Fruit fly (Drosophila melanogaster) whole organism, wandering third instar larva: ENCODE results near the gene Sgs8.

ENCODE experiments used
- Abd-B ChIP-seq: fragments of >200 bp; optimal IDR thresholded peaks from 2 replicates; lab custom pipeline; 2017; ENCODE audit warnings: missing biosample characterization, missing genetic modification characterization
- CG9705 ChIP-seq: fragments of 200-800 bp; sonication (Bioruptor generic); optimal IDR thresholded peaks from 2 replicates; lab custom pipeline; 2018; ENCODE audit warnings: missing biosample characterization, mild to moderate bottlenecking, missing genetic modification characterization
- CrebA ChIP-seq: fragments of 200-800 bp; sonication (Bioruptor generic); optimal IDR thresholded peaks from 2 replicates; lab custom pipeline; 2016; ENCODE audit warnings: missing biosample characterization, mild to moderate bottlenecking, missing genetic modification characterization, borderline replicate concordance
- Dfd ChIP-seq: fragments of >200 bp; optimal IDR thresholded peaks from 2 replicates; lab custom pipeline; 2017; ENCODE audit warnings: missing biosample characterization, missing genetic modification characterization
- Dif ChIP-seq: fragments of 200-275, 200-300 bp; sonication (Bioruptor generic); optimal IDR thresholded peaks from 2 replicates; lab custom pipeline; 2018; ENCODE audit warnings: missing biosample characterization, missing genetic modification characterization; ENCODE audit not compliant: partially characterized antibody
- GATAd ChIP-seq: sonication (Bioruptor generic); optimal IDR thresholded peaks from 2 replicates; lab custom pipeline; 2016; ENCODE audit warnings: missing biosample characterization, missing genetic modification characterization
- HLH106 ChIP-seq: fragments of 200-800 bp; optimal IDR thresholded peaks from 3 replicates; lab custom pipeline; 2019; ENCODE audit warnings: missing biosample characterization, mild to moderate bottlenecking, missing genetic modification characterization, moderate library complexity
- Hnf4 ChIP-seq: fragments of 200-800 bp; sonication (Bioruptor generic); optimal IDR thresholded peaks from 2 replicates; lab custom pipeline; 2016; ENCODE audit warnings: missing biosample characterization, mild to moderate bottlenecking, missing genetic modification characterization
- Hr78 ChIP-seq: fragments of >200 bp; optimal IDR thresholded peaks from 2 replicates; lab custom pipeline; 2017; ENCODE audit warnings: missing biosample characterization, missing genetic modification characterization
- Hr83 ChIP-seq: fragments of 200-300 bp; sonication (Bioruptor generic); optimal IDR thresholded peaks from 2 replicates; lab custom pipeline; 2016; ENCODE audit warnings: missing biosample characterization, mild to moderate bottlenecking, missing genetic modification characterization, moderate library complexity; ENCODE audit not compliant: poor library complexity, severe bottlenecking
- Jra ChIP-seq: sonication (Bioruptor generic); optimal IDR thresholded peaks from 2 replicates; lab custom pipeline; 2016; ENCODE audit warnings: missing biosample characterization, missing genetic modification characterization
- Myc ChIP-seq: fragments of >200 bp; optimal IDR thresholded peaks from 2 replicates; lab custom pipeline; 2017
- N ChIP-seq: fragments of >200 bp; optimal IDR thresholded peaks from 2 replicates; lab custom pipeline; 2018; ENCODE audit warnings: missing biosample characterization, missing external identifiers, missing genetic modification characterization
- OdsH ChIP-seq: fragments of 200-800 bp; sonication (Bioruptor generic); optimal IDR thresholded peaks from 2 replicates; lab custom pipeline; 2016; ENCODE audit warnings: missing biosample characterization, mild to moderate bottlenecking, missing genetic modification characterization
- Rel ChIP-seq, 2 experiments: fragments of 200-800 bp; sonication (Bioruptor generic) in 1 of 2; optimal IDR thresholded peaks; 2 replicates in 1 of 2; 3 replicates in 1 of 2; lab custom pipeline; 2016 to 2019; ENCODE audit warnings: mild to moderate bottlenecking in 2 of 2, missing biosample characterization in 2 of 2, missing genetic modification characterization in 2 of 2, moderate library complexity in 1 of 2
- Sp1 ChIP-seq: fragments of 200-800 bp; sonication (Bioruptor generic); optimal IDR thresholded peaks from 3 replicates; lab custom pipeline; 2019; ENCODE audit warnings: missing biosample characterization, mild to moderate bottlenecking, missing genetic modification characterization, moderate library complexity
- Vsx2 ChIP-seq: fragments of 200-300, 225-300 bp; sonication (Bioruptor generic); optimal IDR thresholded peaks from 2 replicates; lab custom pipeline; 2018; ENCODE audit warnings: missing biosample characterization, missing genetic modification characterization; ENCODE audit not compliant: partially characterized antibody
- brk ChIP-seq: fragments of 200-800 bp; sonication (Bioruptor generic); optimal IDR thresholded peaks from 2 replicates; lab custom pipeline; 2016; ENCODE audit warnings: missing biosample characterization, mild to moderate bottlenecking, missing genetic modification characterization
- dl ChIP-seq, 2 experiments: fragments of 175-275, 200-275 bp in 1 of 2; fragments of 200-275 bp in 1 of 2; sonication (Bioruptor generic); optimal IDR thresholded peaks; lab custom pipeline; 2018; ENCODE audit warnings: mild to moderate bottlenecking in 2 of 2, missing biosample characterization in 2 of 2, missing genetic modification characterization in 2 of 2, moderate library complexity in 2 of 2; ENCODE audit not compliant: partially characterized antibody in 2 of 2, insufficient read depth in 1 of 2
- dmrt93B ChIP-seq: fragments of 200-800 bp; sonication (Bioruptor generic); optimal IDR thresholded peaks from 2 replicates; lab custom pipeline; 2018; ENCODE audit warnings: missing biosample characterization, mild to moderate bottlenecking, missing genetic modification characterization
- dsf ChIP-seq: sonication (Bioruptor generic); optimal IDR thresholded peaks from 2 replicates; lab custom pipeline; 2016; ENCODE audit warnings: missing biosample characterization, missing genetic modification characterization, borderline replicate concordance
- ey ChIP-seq: fragments of 200-800 bp; sonication (Bioruptor generic); optimal IDR thresholded peaks from 2 replicates; lab custom pipeline; 2016; ENCODE audit warnings: missing biosample characterization, missing genetic modification characterization
- foxo ChIP-seq, 2 experiments: fragments of 200-800 bp; sonication (Bioruptor generic); optimal IDR thresholded peaks; 2 replicates in 1 of 2; 3 replicates in 1 of 2; lab custom pipeline; 2016 to 2017; ENCODE audit warnings: missing biosample characterization in 2 of 2, missing genetic modification characterization in 2 of 2
- fru ChIP-seq: fragments of 200-800 bp; sonication (Bioruptor generic); optimal IDR thresholded peaks from 3 replicates; lab custom pipeline; 2016; ENCODE audit warnings: missing biosample characterization, mild to moderate bottlenecking, missing genetic modification characterization
- h ChIP-seq: fragments of 200-800 bp; sonication (Bioruptor generic); optimal IDR thresholded peaks from 3 replicates; lab custom pipeline; 2016; ENCODE audit warnings: missing biosample characterization, mild to moderate bottlenecking, missing genetic modification characterization
- jim ChIP-seq: fragments of 175-275, 200-325 bp; sonication (Bioruptor generic); optimal IDR thresholded peaks from 2 replicates; lab custom pipeline; 2016; ENCODE audit warnings: missing biosample characterization, mild to moderate bottlenecking, missing genetic modification characterization
- lola ChIP-seq: fragments of >200 bp; optimal IDR thresholded peaks from 2 replicates; lab custom pipeline; 2017; ENCODE audit warnings: missing biosample characterization, missing genetic modification characterization
- pan ChIP-seq: fragments of >200 bp; optimal IDR thresholded peaks from 2 replicates; lab custom pipeline; 2017
- psq ChIP-seq: fragments of 200-800 bp; sonication (Bioruptor generic); optimal IDR thresholded peaks from 3 replicates; lab custom pipeline; 2017; ENCODE audit warnings: missing biosample characterization, mild to moderate bottlenecking, missing genetic modification characterization, moderate library complexity
- rgr ChIP-seq: fragments of 200-800 bp; sonication (Bioruptor generic); optimal IDR thresholded peaks from 3 replicates; lab custom pipeline; 2016; ENCODE audit warnings: missing biosample characterization, mild to moderate bottlenecking, missing genetic modification characterization
- sage ChIP-seq: fragments of 200-800 bp; sonication (Bioruptor generic); optimal IDR thresholded peaks from 2 replicates; lab custom pipeline; 2016; ENCODE audit warnings: missing biosample characterization, mild to moderate bottlenecking, missing genetic modification characterization
- sv ChIP-seq: fragments of 200-800 bp; sonication (Bioruptor generic); optimal IDR thresholded peaks from 3 replicates; lab custom pipeline; 2016; ENCODE audit warnings: missing biosample characterization, missing genetic modification characterization
- tai ChIP-seq: sonication (Bioruptor generic); optimal IDR thresholded peaks from 2 replicates; lab custom pipeline; 2016; ENCODE audit warnings: missing biosample characterization, missing genetic modification characterization

The Sgs8 gene

dm6 chr3L:11472388-11472787, 36.8 kb downstream of the Sgs8 start:
- TF ChIP-seq GATAd (GFP tag; lab: Kevin White, UChicago) (no peak), sage (no peak), dmrt93B (GFP tag; lab: Kevin White, UChicago) (no peak)

dm6 chr3L:11466985-11467384, 42.2 kb downstream of the Sgs8 start:
- TF ChIP-seq Abd-B = no peak
- peak; percentile 46 for TF ChIP-seq psq (GFP tag; lab: Kevin White, UChicago)
- peak; percentile 24 for TF ChIP-seq OdsH (GFP tag; lab: Kevin White, UChicago)
- TF ChIP-seq HLH106 (tag; lab: Kevin White, UChicago) = peak; percentile 63
- TF ChIP-seq tai = no peak
- no peak for TF ChIP-seq Rel (GFP tag; optimal IDR thresholded peaks at IDR 0.05; lab: Kevin White, UChicago)
- no peak for TF ChIP-seq Rel (tag; optimal IDR thresholded peaks at IDR 0.05; lab: Kevin White, UChicago)
- TF ChIP-seq brk (GFP tag; lab: Kevin White, UChicago) = no peak
- no peak for TF ChIP-seq Vsx2 (GFP tag; lab: Kevin White, UChicago)
- TF ChIP-seq sv = no peak
- TF ChIP-seq rgr (GFP tag; lab: Kevin White, UChicago) = no peak
- no peak for TF ChIP-seq pan
- TF ChIP-seq Sp1 (GFP tag; lab: Kevin White, UChicago) = peak; percentile 55
- TF ChIP-seq dmrt93B (GFP tag; lab: Kevin White, UChicago) = peak; percentile 25
- TF ChIP-seq Hnf4 (GFP tag; lab: Kevin White, UChicago) = no peak
- no peak for TF ChIP-seq jim
- TF ChIP-seq dl (GFP tag; optimal IDR thresholded peaks at IDR 0.05; lab: Kevin White, UChicago; ENCODE audit: insufficient read depth in 1 of 2, partially characterized antibody in 2 of 2) = no peak
- TF ChIP-seq Dif (GFP tag; lab: Kevin White, UChicago) = no peak
- TF ChIP-seq Hr83 (GFP tag; lab: Kevin White, UChicago) = no peak
- no peak for TF ChIP-seq Dfd (GFP tag; lab: Kevin White, UChicago)
- no peak for TF ChIP-seq sage
- peak; percentile 7 for TF ChIP-seq fru (GFP tag; lab: Kevin White, UChicago)
- no peak for TF ChIP-seq h (GFP tag; lab: Kevin White, UChicago)
- no peak for TF ChIP-seq dsf (GFP tag; lab: Kevin White, UChicago)
- TF ChIP-seq CrebA (GFP tag; lab: Kevin White, UChicago) = no peak
- TF ChIP-seq foxo (GFP tag; optimal IDR thresholded peaks at IDR 0.05; lab: Kevin White, UChicago) = peak in 1 of 2 experiments; percentile 43
- no peak for TF ChIP-seq CG9705
- no peak for TF ChIP-seq Jra (GFP tag; lab: Kevin White, UChicago)
- no peak for TF ChIP-seq Myc
- TF ChIP-seq N = no peak
- no peak for TF ChIP-seq GATAd (GFP tag; lab: Kevin White, UChicago)
- TF ChIP-seq ey (GFP tag; lab: Kevin White, UChicago) = no peak
- TF ChIP-seq Hr78 = no peak
- TF ChIP-seq lola (GFP tag; lab: Kevin White, UChicago) = no peak

- TF ChIP-seq dsf (GFP tag; lab: Kevin White, UChicago) = no peak
- TF ChIP-seq sage = no peak
- no peak for TF ChIP-seq lola (GFP tag; lab: Kevin White, UChicago)
- no peak for TF ChIP-seq Vsx2 (GFP tag; lab: Kevin White, UChicago)
- no peak for TF ChIP-seq tai
- TF ChIP-seq Hr78 = no peak
- no peak for TF ChIP-seq dl (GFP tag; optimal IDR thresholded peaks at IDR 0.05; lab: Kevin White, UChicago; ENCODE audit: insufficient read depth in 1 of 2, partially characterized antibody in 2 of 2)
These were observed 43.8 kb downstream of the Sgs8 start, which contains the start of gene Fum3 for dm6 chr3L:11465371-11465914. Gene Fum3, minus strand, starts transcription at chr3L:11465864.
